Fruit fly (Drosophila melanogaster): Measurements from ENCODE around the gene CG12661.

The CG12661 gene

dm6 chrX:8923587-8923986 is at the start of gene CG12661, which contains the start of gene CG43255:
Gene CG12661 (minus strand): TSS chrX:8923687.
Gene CG43255 (plus strand): TSS chrX:8923960.
- TF ChIP-seq ovo (GFP tag; optimal IDR thresholded peaks at IDR 0.05), result no peak
- no peak for TF ChIP-seq CG7045 (GFP tag; optimal IDR thresholded peaks at IDR 0.05)
- no peak for TF ChIP-seq tj (GFP tag; optimal IDR thresholded peaks at IDR 0.05)
- TF ChIP-seq CG7101 (tag; optimal IDR thresholded peaks at IDR 0.05), result no peak
- TF ChIP-seq pad (GFP tag; optimal IDR thresholded peaks at IDR 0.05), result no peak
- no peak for TF ChIP-seq CG14711 (tag; optimal IDR thresholded peaks at IDR 0.05)
- TF ChIP-seq CG11617 (GFP tag; optimal IDR thresholded peaks at IDR 0.05), result no peak
- TF ChIP-seq cic (GFP tag; optimal IDR thresholded peaks at IDR 0.05), result no peak
- TF ChIP-seq CG1620 (GFP tag; optimal IDR thresholded peaks at IDR 0.05), result no peak
- TF ChIP-seq Clk (GFP tag; optimal IDR thresholded peaks at IDR 0.05), result no peak
- no peak for TF ChIP-seq CG33017 (tag; optimal IDR thresholded peaks at IDR 0.05)

DNA sequence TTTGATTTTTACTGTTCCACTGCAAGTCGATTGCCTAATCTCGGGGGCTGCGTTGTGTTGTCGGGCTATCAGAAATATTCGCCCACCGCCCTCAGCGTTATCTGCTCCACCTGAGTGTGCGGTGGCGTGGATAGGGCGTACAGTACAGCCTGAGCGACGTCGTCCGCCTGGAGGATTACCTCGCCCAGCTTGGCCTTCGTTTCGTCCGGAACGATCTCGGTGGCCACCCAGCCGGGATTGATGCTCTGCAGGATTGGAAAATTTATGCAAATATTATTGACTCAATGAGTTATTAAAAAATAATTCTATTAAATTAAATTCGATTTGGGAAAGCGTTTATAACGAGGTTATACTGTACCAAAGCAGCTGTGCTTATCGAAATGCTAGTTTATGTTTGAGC is 49.6 kb upstream of the CG12661 start:
- TF ChIP-seq pad (GFP tag; optimal IDR thresholded peaks at IDR 0.05) (peak; percentile 21), kay (GFP tag; ENCODE audit: borderline replicate concordance) (no peak), cic (GFP tag; optimal IDR thresholded peaks at IDR 0.05) (peak; percentile 30), bab1 (GFP tag; optimal IDR thresholded peaks at IDR 0.05) (no peak), CG7101 (tag; optimal IDR thresholded peaks at IDR 0.05) (peak; percentile 67), Crg-1 (GFP tag; optimal IDR thresholded peaks at IDR 0.05) (no peak), CG12768 (GFP tag; optimal IDR thresholded peaks at IDR 0.05) (no peak), CG33017 (tag; optimal IDR thresholded peaks at IDR 0.05) (no peak), CG7045 (GFP tag; optimal IDR thresholded peaks at IDR 0.05) (no peak), CG11617 (GFP tag; optimal IDR thresholded peaks at IDR 0.05) (peak; percentile 70), ovo (GFP tag; optimal IDR thresholded peaks at IDR 0.05) (no peak), tj (GFP tag; optimal IDR thresholded peaks at IDR 0.05) (peak; percentile 23), CG14711 (tag; optimal IDR thresholded peaks at IDR 0.05) (no peak), Hr96 (GFP tag; optimal IDR thresholded peaks at IDR 0.05) (peak; percentile 62), Mnt (GFP tag; optimal IDR thresholded peaks at IDR 0.05) (peak; percentile 63), cnc (optimal IDR thresholded peaks at IDR 0.05) (no peak), CG1620 (GFP tag; optimal IDR thresholded peaks at IDR 0.05) (no peak), toe (GFP tag; optimal IDR thresholded peaks at IDR 0.05) (peak; percentile 39), CG5204 (GFP tag; optimal IDR thresholded peaks at IDR 0.05) (peak; percentile 23), Clk (GFP tag; optimal IDR thresholded peaks at IDR 0.05) (no peak)

- TF ChIP-seq Clk (GFP tag; optimal IDR thresholded peaks at IDR 0.05) (no peak), pad (GFP tag; optimal IDR thresholded peaks at IDR 0.05) (no peak), tj (GFP tag; optimal IDR thresholded peaks at IDR 0.05) (no peak), CG11617 (GFP tag; optimal IDR thresholded peaks at IDR 0.05) (no peak), Mnt (GFP tag; optimal IDR thresholded peaks at IDR 0.05) (no peak), cnc (optimal IDR thresholded peaks at IDR 0.05) (no peak), CG7101 (tag; optimal IDR thresholded peaks at IDR 0.05) (no peak), Crg-1 (GFP tag; optimal IDR thresholded peaks at IDR 0.05) (no peak), bab1 (GFP tag; optimal IDR thresholded peaks at IDR 0.05) (no peak), Hr96 (GFP tag; optimal IDR thresholded peaks at IDR 0.05) (no peak), cic (GFP tag; optimal IDR thresholded peaks at IDR 0.05) (no peak), CG14711 (tag; optimal IDR thresholded peaks at IDR 0.05) (no peak), toe (GFP tag; optimal IDR thresholded peaks at IDR 0.05) (no peak)
These were observed 34.8 kb upstream of the CG12661 start for dm6 chrX:8958261-8958660.

dm6 chrX:8924778-8925177 is 1.3 kb upstream of the CG12661 start:
- TF ChIP-seq cnc (optimal IDR thresholded peaks at IDR 0.05) (no peak), CG33017 (tag; optimal IDR thresholded peaks at IDR 0.05) (no peak), CG12768 (GFP tag; optimal IDR thresholded peaks at IDR 0.05) (no peak), kay (GFP tag; ENCODE audit: borderline replicate concordance) (no peak), Crg-1 (GFP tag; optimal IDR thresholded peaks at IDR 0.05) (no peak), pad (GFP tag; optimal IDR thresholded peaks at IDR 0.05) (no peak), tj (GFP tag; optimal IDR thresholded peaks at IDR 0.05) (no peak), Hr96 (GFP tag; optimal IDR thresholded peaks at IDR 0.05) (no peak), CG14711 (tag; optimal IDR thresholded peaks at IDR 0.05) (no peak), cic (GFP tag; optimal IDR thresholded peaks at IDR 0.05) (no peak), toe (GFP tag; optimal IDR thresholded peaks at IDR 0.05) (no peak), CG7045 (GFP tag; optimal IDR thresholded peaks at IDR 0.05) (no peak), CG5204 (GFP tag; optimal IDR thresholded peaks at IDR 0.05) (no peak), Mnt (GFP tag; optimal IDR thresholded peaks at IDR 0.05) (no peak), bab1 (GFP tag; optimal IDR thresholded peaks at IDR 0.05) (no peak), CG7101 (tag; optimal IDR thresholded peaks at IDR 0.05) (no peak), CG11617 (GFP tag; optimal IDR thresholded peaks at IDR 0.05) (no peak), Clk (GFP tag; optimal IDR thresholded peaks at IDR 0.05) (no peak), CG1620 (GFP tag; optimal IDR thresholded peaks at IDR 0.05) (no peak), ovo (GFP tag; optimal IDR thresholded peaks at IDR 0.05) (no peak)

dm6 chrX:8911878-8912277 is 11.6 kb downstream of the CG12661 start:
- TF ChIP-seq Clk (GFP tag; optimal IDR thresholded peaks at IDR 0.05), result no peak
- no peak for TF ChIP-seq toe (GFP tag; optimal IDR thresholded peaks at IDR 0.05)
- TF ChIP-seq Mnt (GFP tag; optimal IDR thresholded peaks at IDR 0.05), result no peak
- no peak for TF ChIP-seq ovo (GFP tag; optimal IDR thresholded peaks at IDR 0.05)
- no peak for TF ChIP-seq CG14711 (tag; optimal IDR thresholded peaks at IDR 0.05)
- no peak for TF ChIP-seq Hr96 (GFP tag; optimal IDR thresholded peaks at IDR 0.05)
- no peak for TF ChIP-seq tj (GFP tag; optimal IDR thresholded peaks at IDR 0.05)
- TF ChIP-seq CG11617 (GFP tag; optimal IDR thresholded peaks at IDR 0.05), result no peak
- no peak for TF ChIP-seq pad (GFP tag; optimal IDR thresholded peaks at IDR 0.05)
- TF ChIP-seq CG7101 (tag; optimal IDR thresholded peaks at IDR 0.05), result no peak
- no peak for TF ChIP-seq cic (GFP tag; optimal IDR thresholded peaks at IDR 0.05)
- TF ChIP-seq CG5204 (GFP tag; optimal IDR thresholded peaks at IDR 0.05), result no peak
- TF ChIP-seq CG1620 (GFP tag; optimal IDR thresholded peaks at IDR 0.05), result no peak
- TF ChIP-seq cnc (optimal IDR thresholded peaks at IDR 0.05), result no peak
- no peak for TF ChIP-seq CG12768 (GFP tag; optimal IDR thresholded peaks at IDR 0.05)
- TF ChIP-seq bab1 (GFP tag; optimal IDR thresholded peaks at IDR 0.05), result no peak
- no peak for TF ChIP-seq CG33017 (tag; optimal IDR thresholded peaks at IDR 0.05)

- TF ChIP-seq CG1620 (GFP tag; optimal IDR thresholded peaks at IDR 0.05) (no peak), tj (GFP tag; optimal IDR thresholded peaks at IDR 0.05) (no peak), CG14711 (tag; optimal IDR thresholded peaks at IDR 0.05) (no peak), CG7101 (tag; optimal IDR thresholded peaks at IDR 0.05) (no peak), cnc (optimal IDR thresholded peaks at IDR 0.05) (no peak), toe (GFP tag; optimal IDR thresholded peaks at IDR 0.05) (no peak), CG33017 (tag; optimal IDR thresholded peaks at IDR 0.05) (no peak), Clk (GFP tag; optimal IDR thresholded peaks at IDR 0.05) (no peak), pad (GFP tag; optimal IDR thresholded peaks at IDR 0.05) (no peak), ovo (GFP tag; optimal IDR thresholded peaks at IDR 0.05) (no peak), kay (GFP tag; ENCODE audit: borderline replicate concordance) (no peak), Hr96 (GFP tag; optimal IDR thresholded peaks at IDR 0.05) (no peak), Crg-1 (GFP tag; optimal IDR thresholded peaks at IDR 0.05) (no peak), CG7045 (GFP tag; optimal IDR thresholded peaks at IDR 0.05) (no peak), Mnt (GFP tag; optimal IDR thresholded peaks at IDR 0.05) (no peak), CG11617 (GFP tag; optimal IDR thresholded peaks at IDR 0.05) (no peak)
These were observed 15.3 kb downstream of the CG12661 start for dm6 chrX:8908137-8908536.
